Worm (Caenorhabditis elegans) whole organism, midembryonic: ENCODE measurements around the gene F46C5.2.

Source experiments
- T22C8.4 ChIP-seq: fragments of 200-800 bp; sonication (Bioruptor generic); IDR thresholded peaks from 2 replicates; pipeline ENCODE4 v1.3.6; 2022; ENCODE audit warnings: missing genetic modification characterization, missing compliant biosample characterization
- cog-1 ChIP-seq: sonication (generic microtip); optimal IDR thresholded peaks from 2 replicates; lab custom pipeline; 2016; ENCODE audit warnings: missing genetic modification characterization, missing compliant biosample characterization
- flt-1 ChIP-seq: fragments of 200-800 bp; sonication (Bioruptor generic); IDR thresholded peaks from 2 replicates; pipeline ENCODE4 v1.3.6; 2022; ENCODE audit warnings: missing genetic modification characterization, missing compliant biosample characterization
- klf-2 ChIP-seq: fragments of 200-800 bp; sonication (Bioruptor generic); conservative IDR thresholded peaks from 2 replicates; pipeline ENCODE4 v1.3.6; 2022; ENCODE audit warnings: missing genetic modification reagents, missing genetic modification characterization, missing compliant biosample characterization
- med-1 ChIP-seq: sonication (generic microtip); optimal IDR thresholded peaks from 2 replicates; lab custom pipeline; 2017; ENCODE audit warnings: missing genetic modification characterization, mild to moderate bottlenecking, missing compliant biosample characterization, antibody characterized with exemption, missing genetic modification reagents; ENCODE audit not compliant: insufficient read depth
- ref-1 ChIP-seq: fragments of 200-800 bp; sonication (Bioruptor generic); conservative IDR thresholded peaks from 2 replicates; pipeline ENCODE4 v1.3.6; 2022; ENCODE audit warnings: missing genetic modification reagents, missing genetic modification characterization, missing compliant biosample characterization
- tab-1 ChIP-seq: fragments of 200-800 bp; sonication (Bioruptor generic); IDR thresholded peaks from 2 replicates; pipeline ENCODE4 v1.3.6; 2022; ENCODE audit warnings: missing genetic modification characterization, missing compliant biosample characterization
- ztf-23 ChIP-seq: fragments of 200-800 bp; sonication (Bioruptor generic); IDR thresholded peaks from 2 replicates; pipeline ENCODE4 v1.3.6; 2022; ENCODE audit warnings: missing genetic modification reagents, missing genetic modification characterization, missing compliant biosample characterization
- ztf-29 ChIP-seq: fragments of 200-800 bp; sonication (Bioruptor generic); IDR thresholded peaks from 2 replicates; pipeline ENCODE4 v1.3.6; 2022; ENCODE audit warnings: missing genetic modification reagents, missing genetic modification characterization, missing compliant biosample characterization

F46C5.2 gene

ce11 chrII:8825769-8826168, 3.3 kb downstream of the F46C5.2 start, which contains the start of gene nas-25:
TSS of gene nas-25 (plus strand) at chrII:8826069.
- TF ChIP-seq ref-1 (no peak), T22C8.4 (GFP tag; lab: Robert Waterston, UW) (no peak)

DNA sequence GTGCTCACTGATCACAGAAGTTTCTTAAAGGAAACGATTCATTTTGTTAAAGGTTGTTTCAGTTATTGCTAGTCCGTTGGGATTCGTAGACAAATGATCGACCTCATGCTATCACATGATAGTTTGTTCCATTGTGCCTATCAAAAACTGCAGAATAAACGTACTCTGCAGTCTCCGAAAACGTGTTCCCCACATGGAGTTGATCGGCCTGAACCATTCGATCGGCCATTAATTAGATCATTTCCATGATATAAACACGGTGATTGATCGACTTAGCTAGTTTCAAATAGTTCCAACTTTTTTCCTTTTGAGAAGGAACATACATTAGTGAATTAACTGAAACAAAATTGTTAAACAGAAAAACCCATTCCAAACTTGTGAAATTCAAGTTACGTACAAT, 6.4 kb downstream of the F46C5.2 start:
- TF ChIP-seq T22C8.4 (GFP tag; lab: Robert Waterston, UW): no peak
- TF ChIP-seq tab-1 (GFP tag; lab: Robert Waterston, UW): no peak
- TF ChIP-seq ref-1: no peak
- no peak for TF ChIP-seq med-1 (GFP tag; lab: Kevin White, UChicago)

- TF ChIP-seq cog-1 (tag; lab: Kevin White, UChicago): no peak
Observed at ce11 chrII:8821140-8821595, 7.9 kb downstream of the F46C5.2 start, which contains the start of gene F46C5.1. TSS of gene F46C5.1 (minus strand) at chrII:8821190.

ce11 chrII:8820126-8820972, 8.7 kb downstream of the F46C5.2 start:
- TF ChIP-seq ztf-29 (GFP tag; lab: Robert Waterston, UW): no peak
- TF ChIP-seq ref-1: no peak
- TF ChIP-seq tab-1 (GFP tag; lab: Robert Waterston, UW): no peak
- TF ChIP-seq flt-1 (GFP tag; lab: Robert Waterston, UW): no peak
- no peak for TF ChIP-seq ztf-23 (GFP tag; lab: Robert Waterston, UW)
- TF ChIP-seq klf-2 (GFP tag; lab: Robert Waterston, UW): no peak
- no peak for TF ChIP-seq T22C8.4 (GFP tag; lab: Robert Waterston, UW)
- TF ChIP-seq med-1 (GFP tag; lab: Kevin White, UChicago): no peak
- no peak for TF ChIP-seq cog-1 (tag; lab: Kevin White, UChicago)

DNA sequence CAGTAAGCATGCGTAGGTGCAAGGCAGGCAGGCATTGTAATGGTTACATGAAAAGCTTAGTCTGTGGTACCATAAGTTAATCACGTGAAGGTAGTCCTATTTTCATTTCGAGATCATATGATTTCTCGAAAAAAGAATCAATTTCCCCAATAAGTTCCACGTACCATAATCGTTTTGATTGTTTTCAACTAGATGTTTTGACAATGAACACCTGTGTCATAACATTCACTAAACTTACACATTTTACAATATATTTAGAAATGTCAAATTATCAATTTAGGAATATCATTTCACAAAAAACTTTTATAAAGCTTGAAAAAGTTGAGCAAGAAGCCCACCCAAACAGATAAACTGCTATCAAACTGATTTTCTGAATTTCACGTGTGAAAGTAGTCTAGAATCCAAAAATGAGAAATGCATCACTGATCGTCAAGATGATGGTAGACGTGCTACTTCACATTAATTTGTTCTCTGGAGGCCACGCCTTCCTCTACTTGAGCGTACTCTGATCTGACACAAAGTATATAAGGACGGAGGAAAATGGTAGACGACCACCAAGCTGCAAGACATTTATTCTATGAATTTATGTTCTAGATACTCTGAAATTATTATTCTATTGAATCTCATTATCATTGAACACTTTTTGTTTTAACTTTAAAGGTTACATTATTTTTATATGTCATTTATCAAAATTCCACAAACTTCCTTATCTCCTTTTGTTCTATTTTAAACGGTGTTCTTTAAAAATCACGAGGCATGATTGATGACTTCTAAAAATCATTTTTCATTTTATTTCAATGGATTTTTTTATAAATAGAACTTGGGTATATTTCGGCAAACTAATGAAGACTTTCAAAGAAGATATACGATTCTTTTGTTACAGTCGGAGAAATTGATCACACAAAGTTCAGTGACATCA, 9.9 kb downstream of the F46C5.2 start, which contains the start of gene F46C5.10:
Gene F46C5.10 (minus strand): TSS at position 51 of the 919 bp plus-strand sequence.
- TF ChIP-seq flt-1 (GFP tag; lab: Robert Waterston, UW): no peak
- TF ChIP-seq ztf-29 (GFP tag; lab: Robert Waterston, UW): no peak
- no peak for TF ChIP-seq ztf-23 (GFP tag; lab: Robert Waterston, UW)
- TF ChIP-seq klf-2 (GFP tag; lab: Robert Waterston, UW): no peak
- no peak for TF ChIP-seq ref-1
- no peak for TF ChIP-seq med-1 (GFP tag; lab: Kevin White, UChicago)
- no peak for TF ChIP-seq cog-1 (tag; lab: Kevin White, UChicago)

- no peak for TF ChIP-seq flt-1 (GFP tag; lab: Robert Waterston, UW)
- no peak for TF ChIP-seq tab-1 (GFP tag; lab: Robert Waterston, UW)
- TF ChIP-seq klf-2 (GFP tag; lab: Robert Waterston, UW): no peak
- TF ChIP-seq ztf-29 (GFP tag; lab: Robert Waterston, UW): no peak
- no peak for TF ChIP-seq ref-1
Observed at ce11 chrII:8818257-8818656, 10.8 kb downstream of the F46C5.2 start.

DNA sequence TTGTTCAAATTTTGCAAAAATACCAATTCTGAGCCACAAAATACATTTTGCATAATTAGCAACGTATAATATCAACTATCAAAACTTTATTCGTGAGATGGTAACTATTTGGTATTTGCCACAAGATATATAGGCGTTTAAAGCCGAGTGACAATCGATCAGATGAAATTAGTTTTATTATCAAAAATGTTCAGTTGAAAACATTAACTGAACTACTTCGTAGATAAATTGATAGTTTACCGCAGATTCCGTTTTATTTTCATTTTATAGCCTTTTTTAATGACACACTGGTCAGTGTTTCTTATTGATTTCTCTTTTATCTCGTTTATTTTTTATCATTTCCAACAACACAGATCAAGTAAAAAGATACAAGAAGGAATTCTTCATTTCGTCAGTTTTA, 11.9 kb downstream of the F46C5.2 start:
- TF ChIP-seq tab-1 (GFP tag; lab: Robert Waterston, UW): no peak
- TF ChIP-seq med-1 (GFP tag; lab: Kevin White, UChicago): no peak
- TF ChIP-seq ztf-23 (GFP tag; lab: Robert Waterston, UW): no peak
- TF ChIP-seq ztf-29 (GFP tag; lab: Robert Waterston, UW): no peak
- no peak for TF ChIP-seq flt-1 (GFP tag; lab: Robert Waterston, UW)
- TF ChIP-seq ref-1: no peak
- TF ChIP-seq klf-2 (GFP tag; lab: Robert Waterston, UW): no peak
- no peak for TF ChIP-seq T22C8.4 (GFP tag; lab: Robert Waterston, UW)
- TF ChIP-seq cog-1 (tag; lab: Kevin White, UChicago): no peak

ce11 chrII:8814231-8814630, 14.9 kb downstream of the F46C5.2 start:
- TF ChIP-seq flt-1 (GFP tag; lab: Robert Waterston, UW): no peak
- no peak for TF ChIP-seq ref-1
- TF ChIP-seq T22C8.4 (GFP tag; lab: Robert Waterston, UW): no peak
- no peak for TF ChIP-seq klf-2 (GFP tag; lab: Robert Waterston, UW)
- TF ChIP-seq tab-1 (GFP tag; lab: Robert Waterston, UW): no peak
- no peak for TF ChIP-seq med-1 (GFP tag; lab: Kevin White, UChicago)
- TF ChIP-seq ztf-29 (GFP tag; lab: Robert Waterston, UW): no peak
- no peak for TF ChIP-seq cog-1 (tag; lab: Kevin White, UChicago)
- no peak for TF ChIP-seq ztf-23 (GFP tag; lab: Robert Waterston, UW)

DNA sequence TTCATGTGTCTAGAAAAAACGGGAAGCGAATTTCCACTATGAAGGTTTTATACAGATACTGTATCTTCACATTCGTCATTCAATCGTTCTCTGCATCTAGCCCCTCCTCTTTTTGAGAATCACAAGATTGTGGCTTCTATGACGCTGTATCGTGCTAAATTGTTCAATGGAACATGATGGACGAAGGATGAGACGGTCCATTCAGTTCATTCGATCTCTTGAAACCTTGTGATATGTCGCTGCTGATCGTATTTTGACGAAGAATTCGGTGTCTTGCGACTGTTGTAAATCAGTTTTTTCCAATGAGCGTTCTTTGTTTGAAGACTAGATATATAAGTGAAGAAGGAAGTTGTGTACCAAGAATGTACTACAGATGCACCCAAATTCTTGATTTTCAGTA, 15.4 kb downstream of the F46C5.2 start:
- TF ChIP-seq med-1 (GFP tag; lab: Kevin White, UChicago) (no peak), ztf-29 (GFP tag; lab: Robert Waterston, UW) (no peak), tab-1 (GFP tag; lab: Robert Waterston, UW) (no peak), cog-1 (tag; lab: Kevin White, UChicago) (no peak), T22C8.4 (GFP tag; lab: Robert Waterston, UW) (no peak), ztf-23 (GFP tag; lab: Robert Waterston, UW) (no peak), flt-1 (GFP tag; lab: Robert Waterston, UW) (no peak), klf-2 (GFP tag; lab: Robert Waterston, UW) (no peak), ref-1 (no peak)
